Worm (Caenorhabditis elegans): ENCODE data around the gene fbxa-94.

DNA sequence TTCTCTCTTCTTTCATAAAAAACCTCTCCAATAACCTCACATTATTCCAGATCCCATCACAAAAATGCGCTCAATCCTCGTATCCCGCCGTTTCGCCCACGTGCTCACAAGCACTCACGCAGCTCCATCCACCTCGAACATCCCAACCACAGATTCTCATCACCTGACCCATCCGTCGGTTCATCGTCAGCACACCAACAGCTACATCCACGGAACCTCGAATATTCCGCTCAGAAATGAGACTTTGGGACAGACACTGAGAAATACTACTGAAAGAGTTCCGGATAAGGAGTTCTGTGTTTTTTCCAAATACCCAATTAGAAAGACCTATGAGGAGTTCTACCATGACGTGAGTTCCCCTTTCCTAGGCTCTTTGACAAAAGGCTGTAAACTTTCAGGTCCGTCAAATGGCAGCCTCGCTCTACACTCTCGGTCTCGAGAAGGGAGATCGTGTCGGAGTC, 5.3 kb upstream of the fbxa-94 start, which contains the start of gene acs-2:
- TF ChIP-seq dao-5 (tag; optimal IDR thresholded peaks at IDR 0.05), result no peak
- TF ChIP-seq him-1 (tag; optimal IDR thresholded peaks at IDR 0.05), result no peak
- no peak for TF ChIP-seq W03F9.2 (tag; optimal IDR thresholded peaks at IDR 0.05)
